Worm (Caenorhabditis elegans) whole organism, L4/young adult: ENCODE data around the gene ugtp-1.

ENCODE experiments used
- W03F9.2 ChIP-seq: fragments of 150-350 bp; optimal IDR thresholded peaks from 2 replicates; lab custom pipeline; 2014; ENCODE audit warnings: missing biosample characterization, missing genetic modification characterization
- dao-5 ChIP-seq: sonication (generic microtip); optimal IDR thresholded peaks from 2 replicates; lab custom pipeline; 2016; ENCODE audit warnings: missing genotype, missing genetic modification characterization, moderate library complexity, missing compliant biosample characterization
- him-1 ChIP-seq: sonication (generic microtip); optimal IDR thresholded peaks from 2 replicates; lab custom pipeline; 2016; ENCODE audit warnings: missing genotype, missing genetic modification reagents, missing genetic modification characterization, missing compliant biosample characterization

ugtp-1 gene

ce11 chrIII:8750606-8751005 is at the start of gene ugtp-1:
Gene ugtp-1, minus strand, starts transcription at chrIII:8750706.
- TF ChIP-seq him-1 (tag; lab: Kevin White, UChicago) (no peak), dao-5 (tag; lab: Kevin White, UChicago) (no peak), W03F9.2 (no peak)

DNA sequence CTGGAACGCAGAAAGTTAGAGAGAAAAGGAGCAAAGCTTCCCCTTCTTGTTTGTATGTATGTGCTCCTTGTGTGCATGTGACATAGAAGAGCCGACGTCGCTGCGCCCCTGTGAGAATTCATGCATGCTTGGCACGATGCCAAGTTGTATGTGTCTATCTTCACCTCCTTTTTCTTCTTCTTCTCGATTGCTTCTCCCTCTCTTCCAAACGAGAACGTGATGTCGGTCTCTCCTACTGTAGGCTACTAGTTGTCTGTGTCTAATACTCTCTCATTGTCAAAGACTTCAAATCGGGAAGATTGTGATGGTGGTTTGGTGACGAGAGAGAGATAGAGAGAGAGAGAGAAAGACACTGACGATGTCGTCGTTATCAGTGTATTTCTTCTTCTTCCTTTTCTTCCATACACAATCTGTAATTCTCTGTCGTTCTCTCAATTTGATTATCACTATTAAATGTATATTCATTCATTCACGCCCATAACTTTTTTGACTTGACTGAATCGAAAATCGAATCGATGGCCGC is 46.8 kb upstream of the ugtp-1 start:
- TF ChIP-seq him-1 (tag; lab: Kevin White, UChicago) (peak; percentile 77), W03F9.2 (peak; percentile 75), dao-5 (tag; lab: Kevin White, UChicago) (no peak)

DNA sequence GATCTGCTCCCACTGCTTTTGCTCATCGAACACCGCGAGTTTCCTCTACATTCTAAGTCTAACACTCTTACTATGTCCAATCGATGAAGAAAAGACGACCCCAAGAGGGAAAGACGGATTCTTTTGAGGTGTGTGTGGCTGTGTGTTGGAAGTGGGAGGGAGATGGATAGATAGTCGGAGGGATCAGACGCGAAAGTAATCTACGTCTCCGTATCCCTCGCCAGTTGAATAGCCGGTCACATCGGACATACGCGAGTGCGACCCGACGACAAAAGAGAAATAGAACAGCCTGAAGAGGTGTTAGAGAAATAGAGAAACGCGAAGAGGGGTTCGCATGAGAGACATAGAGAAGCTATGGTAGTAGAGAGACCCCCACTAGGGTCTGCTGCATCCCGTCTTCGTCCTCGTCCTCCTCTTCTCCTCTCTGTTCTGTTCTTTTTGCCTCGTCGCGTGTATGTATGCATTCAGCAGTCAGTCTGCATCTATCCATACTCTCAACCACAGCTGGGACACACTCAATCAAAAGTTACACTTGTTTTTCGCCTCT is 45.2 kb upstream of the ugtp-1 start:
- TF ChIP-seq W03F9.2 (peak; percentile 86), dao-5 (tag; lab: Kevin White, UChicago) (peak; percentile 46), him-1 (tag; lab: Kevin White, UChicago) (peak; percentile 96)

DNA sequence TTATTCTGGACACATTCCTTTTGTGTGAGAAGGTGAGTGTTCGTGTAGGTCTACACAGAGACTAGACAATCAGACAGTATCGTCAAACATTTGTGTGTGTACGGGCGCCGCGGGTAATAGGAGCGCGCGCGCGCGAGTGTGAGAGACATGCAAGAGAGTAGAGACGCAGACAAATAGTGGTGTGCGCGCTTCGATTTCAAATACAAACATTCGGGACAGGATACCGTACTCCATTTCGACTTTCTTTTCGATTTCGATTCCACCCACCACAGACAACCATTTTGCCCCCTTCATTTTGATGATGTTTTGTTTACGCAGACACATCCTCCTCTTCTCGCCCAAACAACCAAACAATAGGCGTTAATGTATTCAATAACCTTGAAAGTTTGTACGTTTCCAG is 44.3 kb upstream of the ugtp-1 start:
- TF ChIP-seq him-1 (tag; lab: Kevin White, UChicago) (no peak), W03F9.2 (no peak), dao-5 (tag; lab: Kevin White, UChicago) (no peak)

DNA sequence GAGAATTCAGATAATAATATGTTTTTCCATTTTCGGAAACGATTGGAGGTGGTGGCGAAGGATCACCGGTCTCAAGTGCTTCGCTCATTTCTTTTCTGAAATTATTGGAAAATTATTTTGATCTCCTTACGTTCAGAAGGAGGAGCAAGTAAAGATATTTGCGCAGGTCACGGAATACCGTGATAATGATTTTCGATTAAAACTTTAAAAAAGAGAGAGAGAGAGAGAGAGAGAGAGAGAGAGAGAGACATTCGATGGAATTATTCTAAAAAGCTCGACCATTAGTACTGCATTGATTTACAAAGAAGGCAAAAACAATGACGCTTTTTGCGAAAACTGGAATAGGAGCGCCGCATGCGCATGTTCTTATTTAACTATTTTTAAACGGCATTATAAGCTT is 41.7 kb upstream of the ugtp-1 start, which contains the start of gene ztf-1:
Gene ztf-1, minus strand, starts transcription at position 101 of the 400 bp plus-strand sequence.
- TF ChIP-seq dao-5 (tag; lab: Kevin White, UChicago), result no peak
- no peak for TF ChIP-seq W03F9.2
- no peak for TF ChIP-seq him-1 (tag; lab: Kevin White, UChicago)

DNA sequence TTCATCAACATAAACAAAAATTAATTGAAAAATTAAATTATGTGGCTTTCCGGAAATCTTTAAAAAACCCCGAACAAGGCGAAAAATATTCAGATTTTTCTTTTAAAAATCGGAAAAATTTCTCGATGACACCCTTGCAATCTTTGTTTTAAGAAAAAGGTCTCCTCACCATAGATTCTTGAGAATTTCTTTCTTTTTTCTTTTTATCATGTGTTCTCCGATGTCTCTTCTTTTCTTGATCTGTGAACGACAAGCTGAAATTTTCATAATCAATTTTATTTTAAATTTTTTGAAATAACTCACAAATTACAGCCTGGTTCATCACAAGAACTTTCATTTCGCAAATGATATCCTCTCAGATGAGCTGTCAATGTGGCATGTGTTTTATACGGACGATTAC is 40.7 kb upstream of the ugtp-1 start, which contains the start of the genes zfp-1 and F54F2.14:
Gene zfp-1, plus strand, starts transcription at position 301 of the 400 bp plus-strand sequence.
Gene F54F2.14, plus strand, starts transcription at position 312 of the 400 bp plus-strand sequence.
- TF ChIP-seq dao-5 (tag; lab: Kevin White, UChicago) (no peak), him-1 (tag; lab: Kevin White, UChicago) (no peak), W03F9.2 (no peak)

ce11 chrIII:8788690-8789089 is 38.2 kb upstream of the ugtp-1 start:
- TF ChIP-seq W03F9.2, result no peak
- peak; percentile 10 for TF ChIP-seq him-1 (tag; lab: Kevin White, UChicago)

DNA sequence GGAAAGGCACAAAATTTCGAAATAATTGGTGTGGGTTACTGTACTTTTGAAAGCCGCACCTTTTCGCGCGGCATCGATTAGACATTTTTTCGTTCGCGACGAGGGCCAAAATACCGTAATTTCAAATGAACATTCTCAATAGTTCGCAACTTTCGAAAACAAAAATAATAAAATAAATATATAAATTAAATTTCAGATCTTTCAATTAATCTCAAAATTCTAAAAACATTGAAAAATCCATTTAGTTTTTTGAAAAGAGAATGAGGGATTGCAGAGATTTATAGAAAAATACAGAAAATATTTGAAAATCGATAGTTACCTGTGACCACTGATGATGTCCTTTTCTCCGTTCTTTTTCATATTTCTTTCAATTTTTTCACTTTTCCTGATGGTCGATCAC is 35.6 kb upstream of the ugtp-1 start, which contains the start of gene K02D10.8:
Gene K02D10.8, plus strand, starts transcription at position 301 of the 400 bp plus-strand sequence.
- no peak for TF ChIP-seq dao-5 (tag; lab: Kevin White, UChicago)
- TF ChIP-seq W03F9.2, result no peak
- no peak for TF ChIP-seq him-1 (tag; lab: Kevin White, UChicago)

DNA sequence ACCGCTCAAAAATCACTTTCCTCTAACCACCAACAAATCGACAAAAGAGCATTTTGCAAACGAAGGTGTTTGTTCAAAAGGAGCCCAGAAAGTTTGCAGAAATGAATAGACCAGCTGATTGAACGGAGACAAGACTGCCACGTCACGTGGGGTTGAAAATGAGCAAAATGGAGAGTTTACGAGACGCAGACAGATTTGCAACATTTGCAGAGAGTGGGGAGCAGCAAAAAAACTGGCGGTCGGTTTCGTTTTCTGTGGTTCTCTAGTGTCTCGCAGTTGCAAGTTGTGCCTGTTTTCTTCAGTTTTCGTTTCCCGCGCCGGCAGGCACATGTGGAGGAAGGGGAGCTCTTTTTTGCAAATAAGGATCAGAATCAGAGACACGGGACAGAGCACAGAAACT is 34.9 kb upstream of the ugtp-1 start:
- TF ChIP-seq him-1 (tag; lab: Kevin White, UChicago) (peak; percentile 21), W03F9.2 (no peak), dao-5 (tag; lab: Kevin White, UChicago) (no peak)

ce11 chrIII:8784500-8784899 is 34.0 kb upstream of the ugtp-1 start:
- TF ChIP-seq W03F9.2, result no peak

- TF ChIP-seq him-1 (tag; lab: Kevin White, UChicago) (no peak), dao-5 (tag; lab: Kevin White, UChicago) (no peak), W03F9.2 (no peak)
Observed at ce11 chrIII:8782744-8783143, 32.2 kb upstream of the ugtp-1 start.

- TF ChIP-seq W03F9.2, result no peak
- TF ChIP-seq him-1 (tag; lab: Kevin White, UChicago), result no peak
- no peak for TF ChIP-seq dao-5 (tag; lab: Kevin White, UChicago)
Observed at ce11 chrIII:8782080-8782479, 31.6 kb upstream of the ugtp-1 start.

DNA sequence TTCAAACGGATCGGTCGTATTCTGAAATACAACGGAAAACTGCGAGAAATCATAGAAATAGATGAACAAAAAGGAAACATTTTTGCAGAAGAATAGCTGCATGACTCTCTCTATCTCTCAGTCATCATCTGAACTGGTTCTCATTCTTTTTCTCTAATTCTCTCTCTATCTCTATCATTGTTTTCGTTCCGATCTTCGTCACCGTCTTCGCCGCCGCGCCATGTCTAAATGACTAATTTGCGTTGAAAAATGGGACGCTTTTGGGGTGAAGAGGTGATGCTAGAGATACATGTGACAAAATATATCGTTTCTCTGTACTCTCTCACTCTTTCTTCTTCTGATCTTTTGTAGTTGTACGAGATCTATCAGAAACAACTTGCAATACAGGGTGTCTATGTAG is 30.0 kb upstream of the ugtp-1 start:
- TF ChIP-seq W03F9.2 (no peak), dao-5 (tag; lab: Kevin White, UChicago) (no peak)

- TF ChIP-seq W03F9.2 (no peak), dao-5 (tag; lab: Kevin White, UChicago) (no peak)
Observed at ce11 chrIII:8779912-8780311, 29.4 kb upstream of the ugtp-1 start, which contains the start of gene K02D10.4. Gene K02D10.4, minus strand, starts transcription at chrIII:8780012.

DNA sequence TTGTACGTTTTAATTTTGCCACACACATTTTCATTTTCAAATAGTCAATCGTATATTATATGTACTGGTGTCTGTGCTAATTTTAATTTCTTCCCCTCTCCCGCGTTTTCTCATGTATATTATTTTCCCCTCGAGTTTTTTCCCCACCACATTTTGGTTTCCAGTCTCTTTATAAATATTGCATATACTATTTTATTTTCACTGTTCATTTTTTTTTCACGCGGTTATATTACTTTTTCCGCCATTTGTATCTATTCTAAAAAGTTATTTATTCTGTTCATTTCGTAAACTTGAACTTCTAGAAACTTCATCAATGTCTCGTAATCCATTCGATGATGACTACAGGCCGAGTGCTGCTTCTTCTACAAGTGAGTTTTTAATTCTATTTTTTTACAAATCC is 25.4 kb upstream of the ugtp-1 start, which contains the start of gene snap-29:
Gene snap-29, plus strand, starts transcription at position 301 of the 400 bp plus-strand sequence.
- TF ChIP-seq W03F9.2 (no peak), dao-5 (tag; lab: Kevin White, UChicago) (no peak), him-1 (tag; lab: Kevin White, UChicago) (no peak)
